Fruit fly (Drosophila melanogaster): ENCODE measurements around the gene aub.
A peak's percentile ranks its signal among the peaks of the same experiment; 100 is the strongest.

The aub gene

DNA sequence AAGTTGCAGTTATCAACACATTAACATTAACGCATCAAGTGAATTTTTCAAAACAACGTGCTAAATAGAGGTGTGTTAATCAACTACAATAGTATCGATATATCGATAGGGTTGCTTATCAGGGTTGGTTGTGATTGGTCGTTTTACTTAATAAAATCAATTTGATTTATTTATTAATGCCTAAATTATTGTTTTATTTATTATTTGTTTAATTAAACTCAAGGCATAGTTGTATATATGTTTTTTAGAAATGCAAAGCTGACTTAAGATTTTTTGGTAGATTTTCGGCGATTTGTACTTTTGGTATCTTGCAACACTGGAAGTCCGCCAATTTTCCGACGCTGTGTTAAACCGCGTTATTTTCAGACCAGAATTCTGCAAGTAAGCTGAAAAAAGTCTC lies 9.7 kb upstream of the aub start, which contains the start of the genes Art8 and dUTPase (continued):
- peak; percentile 70 for TF ChIP-seq CG8290 (GFP tag; optimal IDR thresholded peaks at IDR 0.05)
- no peak for TF ChIP-seq CG8290 (tag; optimal IDR thresholded peaks at IDR 0.05)
- TF ChIP-seq CG10565 (GFP tag; optimal IDR thresholded peaks at IDR 0.05): no peak
- TF ChIP-seq crc (GFP tag; optimal IDR thresholded peaks at IDR 0.05): no peak
- TF ChIP-seq BEAF-32 (GFP tag; optimal IDR thresholded peaks at IDR 0.05): peak; percentile 92
- 0 out of 4 replicates have a peak, but pooled peaks have one; percentile 32 for TF ChIP-seq chinmo (GFP tag; IDR thresholded peaks at IDR 0.05; ENCODE audit: partially characterized antibody)
- TF ChIP-seq amos (GFP tag; IDR thresholded peaks at IDR 0.05; ENCODE audit: partially characterized antibody): peak; percentile 87
- TF ChIP-seq cad (GFP tag; optimal IDR thresholded peaks at IDR 0.05): no peak
- TF ChIP-seq ssp (GFP tag; IDR thresholded peaks at IDR 0.05): peak; percentile 42; the same call in 1 of the 2 replicates
- no peak for TF ChIP-seq so (GFP tag; IDR thresholded peaks at IDR 0.05)
- TF ChIP-seq CG9797 (GFP tag; optimal IDR thresholded peaks at IDR 0.05): peak; percentile 74
- TF ChIP-seq Dref (GFP tag; IDR thresholded peaks at IDR 0.05): peak; percentile 84
- TF ChIP-seq lab (GFP tag; optimal IDR thresholded peaks at IDR 0.05): no peak
- no peak for TF ChIP-seq Dfd (GFP tag; optimal IDR thresholded peaks at IDR 0.05)
- no peak for TF ChIP-seq shn (GFP tag; optimal IDR thresholded peaks at IDR 0.05)
- TF ChIP-seq CG11723 (GFP tag; optimal IDR thresholded peaks at IDR 0.05): peak; percentile 3
- peak; percentile 21 for TF ChIP-seq CG4328 (GFP tag; optimal IDR thresholded peaks at IDR 0.05)
- no peak for TF ChIP-seq lov (optimal IDR thresholded peaks at IDR 0.05)
- no peak for TF ChIP-seq lov (GFP tag; IDR thresholded peaks at IDR 0.05)
- no peak for TF ChIP-seq CG31365 (tag; optimal IDR thresholded peaks at IDR 0.05)
- peak; percentile 77 for TF ChIP-seq CG8924 (tag; optimal IDR thresholded peaks at IDR 0.05)
- peak; percentile 59 for TF ChIP-seq CG4820 (GFP tag; optimal IDR thresholded peaks at IDR 0.05)
- no peak for TF ChIP-seq gro (GFP tag; optimal IDR thresholded peaks at IDR 0.05)
- 0 out of 2 replicates have a peak, but pooled peaks have one; percentile 34 for TF ChIP-seq seq (GFP tag; IDR thresholded peaks at IDR 0.05)
- TF ChIP-seq nau (GFP tag; optimal IDR thresholded peaks at IDR 0.05): no peak
- TF ChIP-seq CG9932 (GFP tag; IDR thresholded peaks at IDR 0.05): peak; percentile 85
- no peak for TF ChIP-seq ac (GFP tag; optimal IDR thresholded peaks at IDR 0.05)
- TF ChIP-seq CG13624 (GFP tag; optimal IDR thresholded peaks at IDR 0.05): peak; percentile 39
- peak; percentile 77 for TF ChIP-seq inv (GFP tag; IDR thresholded peaks at IDR 0.05; ENCODE audit: partially characterized antibody)
- TF ChIP-seq CG34224 (GFP tag; IDR thresholded peaks at IDR 0.05; ENCODE audit: partially characterized antibody): peak; percentile 89
- peak; percentile 69 for TF ChIP-seq slou (GFP tag; optimal IDR thresholded peaks at IDR 0.05)
- TF ChIP-seq Xbp1 (GFP tag; optimal IDR thresholded peaks at IDR 0.05): peak; percentile 79
- TF ChIP-seq CG18619 (GFP tag; optimal IDR thresholded peaks at IDR 0.05): peak; percentile 14
- no peak for TF ChIP-seq CG6175 (GFP tag; IDR thresholded peaks at IDR 0.05)
- TF ChIP-seq Lpt (GFP tag; optimal IDR thresholded peaks at IDR 0.05): no peak
- no peak for TF ChIP-seq Optix (GFP tag; IDR thresholded peaks at IDR 0.05)
- peak; percentile 60 for TF ChIP-seq CG15696 (tag; optimal IDR thresholded peaks at IDR 0.05)
- peak; percentile 56 for TF ChIP-seq NfI (GFP tag; optimal IDR thresholded peaks at IDR 0.05)
- TF ChIP-seq CG4707 (GFP tag; optimal IDR thresholded peaks at IDR 0.05): no peak
- TF ChIP-seq pros (GFP tag; optimal IDR thresholded peaks at IDR 0.05): no peak
- no peak for TF ChIP-seq pnt (GFP tag; optimal IDR thresholded peaks at IDR 0.05)
- TF ChIP-seq eyg (GFP tag; optimal IDR thresholded peaks at IDR 0.05): no peak
- TF ChIP-seq CG1602 (GFP tag; optimal IDR thresholded peaks at IDR 0.05): peak; percentile 74
- TF ChIP-seq Med (GFP tag): peak; percentile 80
- TF ChIP-seq CG8359 (GFP tag; optimal IDR thresholded peaks at IDR 0.05; ENCODE audit: borderline replicate concordance): no peak
- TF ChIP-seq CG31388 (GFP tag; optimal IDR thresholded peaks at IDR 0.05): no peak
- TF ChIP-seq gfzf (GFP tag; optimal IDR thresholded peaks at IDR 0.05): peak; percentile 54
- TF ChIP-seq oc (tag; optimal IDR thresholded peaks at IDR 0.05): no peak
- TF ChIP-seq lbe (GFP tag; optimal IDR thresholded peaks at IDR 0.05): peak; percentile 85
- no peak for TF ChIP-seq pb (GFP tag; optimal IDR thresholded peaks at IDR 0.05)
- TF ChIP-seq cas (GFP tag; IDR thresholded peaks at IDR 0.05): peak; percentile 58; the same call in 1 of the 2 replicates
- no peak for TF ChIP-seq gt (GFP tag; IDR thresholded peaks at IDR 0.05)

Data from whole organism, embryonic.